Fruit fly (Drosophila melanogaster): ENCODE results near the gene CG42780.

The CG42780 gene

DNA sequence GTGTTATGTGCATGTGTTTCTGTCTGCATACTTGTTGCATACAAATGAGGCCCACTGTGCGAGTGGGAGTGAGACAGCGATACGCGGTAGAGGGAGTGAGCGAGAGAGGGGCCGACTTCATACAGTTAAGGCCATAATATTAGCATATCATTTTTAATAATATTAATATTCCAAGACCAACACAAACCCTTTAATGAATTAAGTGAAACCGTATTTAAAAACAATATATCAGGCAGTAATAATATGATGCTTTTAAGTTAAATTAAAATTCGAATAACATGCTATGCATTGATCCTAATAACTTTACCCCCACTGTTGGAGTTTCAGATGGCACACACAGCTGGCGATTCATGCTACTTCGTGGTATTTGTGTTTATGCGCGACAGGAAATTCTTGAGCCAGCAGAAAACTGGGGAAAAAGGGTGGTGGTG is 7.2 kb downstream of the CG42780 start (continued):
- TF ChIP-seq jing (GFP tag; optimal IDR thresholded peaks at IDR 0.05) (peak; percentile 88), CG2202 (tag; optimal IDR thresholded peaks at IDR 0.05) (peak; percentile 96), unc-4 (GFP tag; IDR thresholded peaks at IDR 0.05; ENCODE audit: partially characterized antibody) (no peak), Hsf (GFP tag; optimal IDR thresholded peaks at IDR 0.05) (peak; percentile 93), zen (tag; optimal IDR thresholded peaks at IDR 0.05) (peak; percentile 97), chn (GFP tag; optimal IDR thresholded peaks at IDR 0.05) (peak; percentile 88), CG15601 (tag; optimal IDR thresholded peaks at IDR 0.05) (peak; percentile 97), CG7963 (GFP tag; IDR thresholded peaks at IDR 0.05; ENCODE audit: partially characterized antibody) (no peak), CG4617 (GFP tag; optimal IDR thresholded peaks at IDR 0.05; ENCODE audit: borderline replicate concordance) (peak; percentile 83), Kr (GFP tag; optimal IDR thresholded peaks at IDR 0.05) (peak; percentile 88), CG6854 (GFP tag; optimal IDR thresholded peaks at IDR 0.05) (peak; percentile 92), CG7372 (GFP tag; IDR thresholded peaks at IDR 0.05) (peak; percentile 91), HLH4C (GFP tag; IDR thresholded peaks at IDR 0.05; ENCODE audit: partially characterized antibody) (no peak), scrt (GFP tag; optimal IDR thresholded peaks at IDR 0.05) (peak; percentile 92), dati (GFP tag; IDR thresholded peaks at IDR 0.05) (peak; percentile 72; the same call in 1 of the 2 replicates), Mes4 (GFP tag; optimal IDR thresholded peaks at IDR 0.05) (peak; percentile 76), dysf (GFP tag; IDR thresholded peaks at IDR 0.05) (peak; percentile 97), CG1529 (GFP tag; optimal IDR thresholded peaks at IDR 0.05) (peak; percentile 95), ken (GFP tag; IDR thresholded peaks at IDR 0.05) (peak; percentile 94), CG12236 (GFP tag; optimal IDR thresholded peaks at IDR 0.05) (peak; percentile 75), CG12744 (GFP tag; optimal IDR thresholded peaks at IDR 0.05) (peak; percentile 86), CG1832 (GFP tag; optimal IDR thresholded peaks at IDR 0.05) (peak; percentile 67), shn (GFP tag; optimal IDR thresholded peaks at IDR 0.05) (peak; percentile 44), CG10431 (GFP tag; optimal IDR thresholded peaks at IDR 0.05) (peak; percentile 94), cato (GFP tag; optimal IDR thresholded peaks at IDR 0.05; ENCODE audit: borderline replicate concordance) (peak; percentile 88), amos (GFP tag; IDR thresholded peaks at IDR 0.05; ENCODE audit: partially characterized antibody) (no peak), CG7839 (tag; optimal IDR thresholded peaks at IDR 0.05) (peak; percentile 98), caup (GFP tag; optimal IDR thresholded peaks at IDR 0.05; ENCODE audit: severe bottlenecking) (peak; percentile 92), CG10462 (GFP tag; optimal IDR thresholded peaks at IDR 0.05) (peak; percentile 93), kni (GFP tag; optimal IDR thresholded peaks at IDR 0.05) (peak; percentile 88), Oli (tag; optimal IDR thresholded peaks at IDR 0.05) (peak; percentile 98), odd (GFP tag; optimal IDR thresholded peaks at IDR 0.05) (peak; percentile 95), grau (tag; optimal IDR thresholded peaks at IDR 0.05) (peak; percentile 96), CG34224 (GFP tag; IDR thresholded peaks at IDR 0.05; ENCODE audit: partially characterized antibody) (no peak), z (GFP tag; IDR thresholded peaks at IDR 0.05) (peak; percentile 68; the same call in 2 of the 3 replicates), TFAM (GFP tag; optimal IDR thresholded peaks at IDR 0.05) (peak; percentile 90), br (optimal IDR thresholded peaks at IDR 0.05) (no peak), pzg (GFP tag; optimal IDR thresholded peaks at IDR 0.05) (peak; percentile 11), Hmr (GFP tag; optimal IDR thresholded peaks at IDR 0.05) (peak; percentile 95), insv (GFP tag; optimal IDR thresholded peaks at IDR 0.05) (peak in 1 of 2 experiments; percentile 75), ci (GFP tag; IDR thresholded peaks at IDR 0.05) (peak; percentile 98), exex (tag; optimal IDR thresholded peaks at IDR 0.05) (peak; percentile 80), tll (GFP tag; optimal IDR thresholded peaks at IDR 0.05) (peak in 1 of 2 experiments; percentile 70), aop (GFP tag; IDR thresholded peaks at IDR 0.05) (peak; percentile 78), Dek (tag; optimal IDR thresholded peaks at IDR 0.05) (peak; percentile 94), Atf-2 (GFP tag; optimal IDR thresholded peaks at IDR 0.05) (peak; percentile 70), repo (GFP tag; optimal IDR thresholded peaks at IDR 0.05) (peak; percentile 35), Nf-YA (GFP tag; IDR thresholded peaks at IDR 0.05) (peak; percentile 93), Sry-β (GFP tag; optimal IDR thresholded peaks at IDR 0.05) (peak; percentile 59), usp (GFP tag; optimal IDR thresholded peaks at IDR 0.05) (no peak)
